Worm (Caenorhabditis elegans): ENCODE results near the gene K09B3.1.

The K09B3.1 gene

ce11 chrIV:3781539-3781938, 13.0 kb upstream of the K09B3.1 start:
- TF ChIP-seq cey-2 (tag; optimal IDR thresholded peaks at IDR 0.05; ENCODE audit: borderline replicate concordance, insufficient read depth) (no peak), unc-62 (GFP tag; optimal IDR thresholded peaks at IDR 0.05 in 1 of 2) (peak in 1 of 2 experiments; percentile 98), unc-62 (tag; optimal IDR thresholded peaks at IDR 0.05) (no peak), Y48G9A.11 (GFP tag; IDR thresholded peaks at IDR 0.05) (no peak), aha-1 (tag) (peak; percentile 89)

DNA sequence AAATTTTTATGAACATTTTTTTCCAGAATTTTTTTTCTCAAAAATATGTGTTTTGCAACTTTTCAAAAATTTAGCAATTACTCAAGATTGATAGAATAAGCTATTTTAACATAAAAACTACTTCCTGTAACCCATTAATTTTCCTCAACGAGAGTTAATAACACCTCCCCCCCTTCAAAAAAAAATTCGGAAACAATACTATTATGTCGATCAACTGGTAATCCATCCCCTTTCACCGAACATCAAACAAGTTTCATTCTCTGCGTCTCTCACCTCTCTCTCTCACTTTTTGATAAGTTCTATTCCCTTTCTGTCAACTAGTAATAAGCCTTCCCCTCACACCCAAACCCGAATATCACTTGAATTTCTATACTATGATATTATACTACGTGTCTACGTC, 10.6 kb upstream of the K09B3.1 start, which contains the start of gene glct-6:
Gene glct-6, plus strand, starts transcription at position 301 of the 400 bp plus-strand sequence.
- TF ChIP-seq lin-38 (GFP tag; IDR thresholded peaks at IDR 0.05) (no peak), nhr-6 (tag; optimal IDR thresholded peaks at IDR 0.05) (no peak), Y5F2A.4 (GFP tag; optimal IDR thresholded peaks at IDR 0.05) (no peak), aha-1 (tag) (peak; percentile 59), zfp-2 (tag; optimal IDR thresholded peaks at IDR 0.05) (no peak)

DNA sequence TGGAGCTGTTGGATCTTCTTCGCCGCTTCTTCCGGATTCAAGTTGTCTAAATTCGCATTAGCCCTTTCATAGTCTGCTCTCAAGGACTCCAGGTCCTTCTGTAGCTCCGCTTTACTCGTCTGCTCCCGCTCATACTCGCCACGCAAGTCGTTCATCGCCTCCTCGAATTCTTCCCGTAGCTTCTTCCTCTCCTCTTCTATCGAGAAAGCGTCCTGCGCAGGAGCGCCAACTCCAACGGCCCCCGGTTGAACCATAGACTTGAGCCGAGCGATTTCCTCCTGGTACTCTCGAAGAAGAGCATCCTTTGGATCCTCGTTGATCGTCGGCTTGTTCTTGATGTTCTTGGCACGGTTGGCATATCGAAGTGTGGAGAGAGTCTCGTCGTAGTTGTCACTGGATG, 2.9 kb downstream of the K09B3.1 start:
- TF ChIP-seq ZK337.2 (GFP tag; IDR thresholded peaks at IDR 0.05) (no peak), set-16 (GFP tag; IDR thresholded peaks at IDR 0.05) (peak; percentile 58; the same call in 1 of the 2 replicates)

- TF ChIP-seq fos-1 (tag; optimal IDR thresholded peaks at IDR 0.05) (no peak), ces-1 (GFP tag; optimal IDR thresholded peaks at IDR 0.05) (no peak)
These were observed 6.4 kb downstream of the K09B3.1 start, which contains the start of gene osm-3 for ce11 chrIV:3800952-3801351. osm-3 (minus strand) TSS chrIV:3801052.

- TF ChIP-seq dmd-6 (GFP tag; IDR thresholded peaks at IDR 0.05): peak; percentile 47; the same call in 1 of the 2 replicates
- TF ChIP-seq dpl-1 (GFP tag; optimal IDR thresholded peaks at IDR 0.05): peak; percentile 69
- peak; percentile 59 for TF ChIP-seq dve-1 (tag; optimal IDR thresholded peaks at IDR 0.05; ENCODE audit: insufficient read depth)
- TF ChIP-seq nhr-11 (tag; optimal IDR thresholded peaks at IDR 0.05): peak; percentile 11
- peak; percentile 34 for TF ChIP-seq nhr-6 (tag; optimal IDR thresholded peaks at IDR 0.05)
- TF ChIP-seq lin-39 (tag; optimal IDR thresholded peaks at IDR 0.05): no peak
- TF ChIP-seq lsy-2 (tag; optimal IDR thresholded peaks at IDR 0.05): peak in 1 of 2 experiments; percentile 83
- peak; percentile 49 for TF ChIP-seq lin-38 (GFP tag; IDR thresholded peaks at IDR 0.05)
- TF ChIP-seq ztf-7 (tag; optimal IDR thresholded peaks at IDR 0.05): peak; percentile 42
- no peak for TF ChIP-seq daf-12 (tag; optimal IDR thresholded peaks at IDR 0.05)
- TF ChIP-seq Y48G9A.11 (GFP tag; IDR thresholded peaks at IDR 0.05): no peak
- TF ChIP-seq cey-2 (tag; optimal IDR thresholded peaks at IDR 0.05; ENCODE audit: borderline replicate concordance, insufficient read depth): no peak
- TF ChIP-seq hif-1 (tag; optimal IDR thresholded peaks at IDR 0.05): peak in 1 of 2 experiments; percentile 81
- TF ChIP-seq T20F7.1 (GFP tag; optimal IDR thresholded peaks at IDR 0.05): no peak
- TF ChIP-seq zfp-2 (tag; optimal IDR thresholded peaks at IDR 0.05): no peak
- peak; percentile 25; the same call in 1 of the 2 replicates for TF ChIP-seq madf-9 (GFP tag; conservative IDR thresholded peaks at IDR 0.05)
- peak; percentile 5 for TF ChIP-seq nhr-28 (tag; optimal IDR thresholded peaks at IDR 0.05)
- TF ChIP-seq hmg-1.1 (GFP tag; IDR thresholded peaks at IDR 0.05): 0 out of 2 replicates have a peak, but pooled peaks have one; percentile 27
- peak; percentile 98 for TF ChIP-seq mes-2 (tag; optimal IDR thresholded peaks at IDR 0.05; ENCODE audit: poor library complexity, severe bottlenecking)
- peak; percentile 55 for TF ChIP-seq mep-1 (tag; optimal IDR thresholded peaks at IDR 0.05)
- peak; percentile 81 for TF ChIP-seq R02D3.7 (tag; optimal IDR thresholded peaks at IDR 0.05)
- TF ChIP-seq daf-16 (GFP tag; optimal IDR thresholded peaks at IDR 0.05): no peak
- peak; percentile 60 for TF ChIP-seq daf-16 (tag; optimal IDR thresholded peaks at IDR 0.05)
- TF ChIP-seq unc-62 (GFP tag; optimal IDR thresholded peaks at IDR 0.05 in 1 of 2): peak in 1 of 2 experiments; percentile 68
- no peak for TF ChIP-seq unc-62 (tag; optimal IDR thresholded peaks at IDR 0.05)
- TF ChIP-seq vab-7 (GFP tag; IDR thresholded peaks at IDR 0.05): no peak
- no peak for TF ChIP-seq set-16 (GFP tag; IDR thresholded peaks at IDR 0.05)
- TF ChIP-seq zip-11 (GFP tag; IDR thresholded peaks at IDR 0.05): no peak
- peak; percentile 83; the same call in 1 of the 2 replicates for TF ChIP-seq ZK337.2 (GFP tag; IDR thresholded peaks at IDR 0.05)
- no peak for TF ChIP-seq ceh-20 (GFP tag; IDR thresholded peaks at IDR 0.05)
- peak; percentile 71 for TF ChIP-seq unc-130 (GFP tag; optimal IDR thresholded peaks at IDR 0.05)
- peak; percentile 7 for TF ChIP-seq hlh-11 (tag; optimal IDR thresholded peaks at IDR 0.05)
- TF ChIP-seq hlh-30 (tag; optimal IDR thresholded peaks at IDR 0.05; ENCODE audit: insufficient read depth): peak; percentile 42
- peak; percentile 49 for TF ChIP-seq nhr-102 (tag; optimal IDR thresholded peaks at IDR 0.05)
These were observed 8.7 kb downstream of the K09B3.1 start, which contains the start of the genes algn-14 and M02B7.2 for ce11 chrIV:3803252-3803651. algn-14 (minus strand) TSS chrIV:3803426. M02B7.2 (plus strand) TSS chrIV:3803581.

Measured in whole organism, L4 larva.